Fruit fly (Drosophila melanogaster): ENCODE measurements around the gene rsh.

rsh gene

DNA sequence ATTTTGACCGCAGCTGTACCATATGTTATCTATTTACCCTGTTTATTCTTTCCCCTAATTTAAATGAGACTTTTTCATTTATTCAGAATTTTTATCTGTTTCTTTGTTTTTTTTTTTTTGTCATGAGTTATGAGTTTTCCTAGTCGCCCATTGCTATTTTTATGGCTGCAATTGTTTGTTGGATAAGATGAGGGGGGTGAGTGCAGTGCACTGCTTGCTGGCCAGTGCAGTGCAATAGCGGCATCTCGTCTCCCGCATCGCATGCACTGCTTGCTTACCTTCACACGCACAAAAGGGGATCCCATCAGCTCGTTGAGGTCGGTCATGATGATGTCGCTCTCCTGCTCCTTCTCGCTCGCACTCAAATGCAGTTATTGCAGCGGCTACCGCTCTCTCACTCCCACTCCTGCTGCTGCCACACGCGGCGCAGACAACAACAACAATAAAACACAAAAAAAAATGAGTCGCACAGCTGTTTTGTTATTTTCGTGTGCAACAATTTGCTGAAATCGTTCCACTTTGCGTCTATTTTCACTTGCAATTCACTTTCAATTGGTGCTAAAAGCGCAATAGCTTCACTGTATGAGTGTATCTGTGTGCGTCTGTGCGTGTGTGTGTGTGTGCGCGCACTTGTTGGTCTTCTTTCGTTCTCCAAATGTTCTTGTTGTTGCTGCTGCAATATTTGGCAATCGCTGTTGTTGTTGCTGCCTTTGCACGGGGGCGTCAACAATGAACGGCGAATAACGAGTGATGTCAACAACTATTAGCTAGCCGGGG, 139.7 kb downstream of the rsh start (continued):
- TF ChIP-seq rgr (GFP tag; optimal IDR thresholded peaks at IDR 0.05) = peak; percentile 33
- TF ChIP-seq h (GFP tag; optimal IDR thresholded peaks at IDR 0.05) = peak; percentile 36
- TF ChIP-seq Abd-B (GFP tag; optimal IDR thresholded peaks at IDR 0.05) = no peak
